Worm (Caenorhabditis elegans): ENCODE results near the gene K11D12.12.
A peak's percentile ranks its signal among the peaks of the same experiment; 100 is the strongest.

Gene K11D12.12

DNA sequence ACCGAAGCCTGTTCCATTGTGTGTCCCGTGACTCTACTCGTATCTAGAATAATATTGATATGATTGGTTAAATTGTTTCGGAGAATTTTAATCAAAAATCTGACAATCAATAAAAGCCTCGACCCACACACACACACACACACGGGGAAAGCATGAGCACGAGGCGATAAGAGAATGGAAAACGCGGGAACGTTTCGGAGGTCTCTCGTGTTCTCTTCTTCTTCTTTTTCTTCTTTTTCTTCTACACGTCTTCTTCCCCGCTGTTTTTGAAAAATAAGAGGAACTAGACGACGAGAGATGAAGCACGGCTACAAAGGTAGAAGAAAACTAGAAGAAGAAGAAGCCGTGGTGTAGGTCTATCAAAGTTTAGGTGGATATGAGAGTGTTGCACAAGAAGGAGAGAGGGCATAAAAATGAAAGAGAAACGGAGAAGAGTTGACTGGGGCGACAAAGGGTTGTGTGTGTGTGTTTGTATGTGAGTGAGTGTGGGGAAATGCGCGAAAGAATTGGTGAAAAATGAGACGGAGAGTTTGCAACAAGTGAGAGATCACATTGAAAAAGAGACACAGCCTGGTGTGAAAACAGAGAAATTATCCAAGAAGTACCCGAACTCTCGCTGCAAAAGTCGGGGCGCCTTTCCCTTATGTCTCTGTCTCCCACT, 12.8 kb downstream of the K11D12.12 start, which contains the start of gene mlk-1 (continued):
- TF ChIP-seq egl-44 (GFP tag; IDR thresholded peaks at IDR 0.05) = no peak
- no peak for TF ChIP-seq lsl-1 (GFP tag; optimal IDR thresholded peaks at IDR 0.05)
- no peak for TF ChIP-seq xnd-1 (tag; optimal IDR thresholded peaks at IDR 0.05)
- no peak for TF ChIP-seq attf-6 (GFP tag; IDR thresholded peaks at IDR 0.05)
- no peak for TF ChIP-seq nfya-2 (GFP tag; IDR thresholded peaks at IDR 0.05)

DNA sequence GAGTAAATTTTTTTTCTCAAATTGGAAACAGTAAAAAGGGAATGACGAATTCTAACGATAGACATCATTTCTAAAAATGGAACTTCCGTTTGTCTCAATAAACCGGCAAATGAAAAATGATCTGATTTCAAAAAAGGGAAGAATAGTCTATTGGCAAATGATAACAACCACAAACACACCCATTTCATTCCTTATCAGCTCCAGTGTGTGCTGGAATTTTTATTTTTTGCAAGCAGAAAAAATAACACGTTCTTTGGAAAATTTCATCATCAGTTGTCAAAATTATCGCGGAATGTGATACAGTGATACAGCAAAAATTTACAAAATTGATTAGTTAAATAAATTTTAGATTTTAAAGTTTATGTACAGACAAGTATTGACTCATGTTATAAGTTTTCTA, 15.3 kb downstream of the K11D12.12 start:
- TF ChIP-seq F23B12.7 (tag; optimal IDR thresholded peaks at IDR 0.05; ENCODE audit: insufficient read depth) (no peak), ceh-91 (GFP tag; IDR thresholded peaks at IDR 0.05) (no peak), hlh-12 (tag; optimal IDR thresholded peaks at IDR 0.05) (no peak), mel-28 (tag; optimal IDR thresholded peaks at IDR 0.05; ENCODE audit: borderline replicate concordance) (no peak), die-1 (tag; optimal IDR thresholded peaks at IDR 0.05) (no peak), fkh-3 (tag; optimal IDR thresholded peaks at IDR 0.05) (no peak), ceh-79 (tag; optimal IDR thresholded peaks at IDR 0.05) (no peak), nhr-120 (GFP tag; IDR thresholded peaks at IDR 0.05) (no peak), Y67H2A.10 (GFP tag; conservative IDR thresholded peaks at IDR 0.05) (no peak), cebp-1 (GFP tag; IDR thresholded peaks at IDR 0.05) (peak; percentile 48; the same call in 1 of the 2 replicates), cebp-1 (tag; optimal IDR thresholded peaks at IDR 0.05) (peak; percentile 74), F57A8.1 (GFP tag; optimal IDR thresholded peaks at IDR 0.05) (no peak), unc-62 (GFP tag; optimal IDR thresholded peaks at IDR 0.05) (peak; percentile 67), nhr-80 (tag; optimal IDR thresholded peaks at IDR 0.05) (peak; percentile 87)

DNA sequence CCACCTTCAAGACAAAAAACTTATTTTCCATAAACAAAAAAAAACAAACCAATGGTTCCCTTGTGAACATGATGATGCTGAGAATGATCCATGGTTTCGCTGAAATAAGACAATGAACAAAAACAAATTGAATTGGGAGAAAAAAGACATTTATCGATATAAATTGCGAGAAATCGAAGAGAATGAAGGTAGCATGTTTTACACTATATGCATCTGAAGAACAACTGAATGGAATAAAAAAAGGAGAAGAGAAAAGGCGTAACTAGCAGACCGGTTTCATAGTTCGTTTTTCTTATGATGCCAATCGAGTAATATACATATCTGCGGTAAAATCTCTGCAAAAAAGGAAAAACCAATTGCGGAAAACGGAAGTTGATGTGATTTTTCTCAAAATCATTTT, 17.4 kb downstream of the K11D12.12 start, which contains the start of gene Y58A7A.1:
Gene Y58A7A.1, minus strand, starts transcription at position 101 of the 400 bp plus-strand sequence.
- TF ChIP-seq nfya-1 (tag; optimal IDR thresholded peaks at IDR 0.05; ENCODE audit: borderline replicate concordance, insufficient read depth) = no peak
- TF ChIP-seq F52B5.7 (tag; optimal IDR thresholded peaks at IDR 0.05) = no peak
- no peak for TF ChIP-seq ama-1 (optimal IDR thresholded peaks at IDR 0.05)
- no peak for TF ChIP-seq ama-1 (GFP tag; optimal IDR thresholded peaks at IDR 0.05)
- no peak for TF ChIP-seq egl-18 (GFP tag; IDR thresholded peaks at IDR 0.05)
- no peak for TF ChIP-seq madf-10 (tag; optimal IDR thresholded peaks at IDR 0.05)
- no peak for TF ChIP-seq mcd-1 (GFP tag; IDR thresholded peaks at IDR 0.05)
- TF ChIP-seq repo-1 (tag; optimal IDR thresholded peaks at IDR 0.05) = no peak
- no peak for TF ChIP-seq hsf-1 (GFP tag; IDR thresholded peaks at IDR 0.05)
- no peak for TF ChIP-seq ets-4 (GFP tag; optimal IDR thresholded peaks at IDR 0.05)
- TF ChIP-seq ZK185.1 (tag; optimal IDR thresholded peaks at IDR 0.05; ENCODE audit: poor library complexity, severe bottlenecking) = no peak
- TF ChIP-seq F57A8.1 (GFP tag; optimal IDR thresholded peaks at IDR 0.05) = no peak
- no peak for TF ChIP-seq ztf-6 (GFP tag; IDR thresholded peaks at IDR 0.05)
- no peak for TF ChIP-seq rec-8 (tag; optimal IDR thresholded peaks at IDR 0.05)
- no peak for TF ChIP-seq lsl-1 (GFP tag; optimal IDR thresholded peaks at IDR 0.05)
- no peak for TF ChIP-seq D2030.7 (GFP tag; IDR thresholded peaks at IDR 0.05)
- TF ChIP-seq pbrm-1 (GFP tag; IDR thresholded peaks at IDR 0.05) = no peak

ce11 chrV:5072082-5072481, 20.0 kb downstream of the K11D12.12 start, which contains the start of gene Y58A7A.2:
TSS of gene Y58A7A.2 (minus strand) at chrV:5072182.
- TF ChIP-seq bed-2 (GFP tag; IDR thresholded peaks at IDR 0.05) (no peak), him-1 (tag; optimal IDR thresholded peaks at IDR 0.05) (no peak), nhr-80 (tag; optimal IDR thresholded peaks at IDR 0.05) (no peak), ztf-26 (tag; optimal IDR thresholded peaks at IDR 0.05) (no peak), rcor-1 (GFP tag; IDR thresholded peaks at IDR 0.05) (no peak), let-607 (tag; optimal IDR thresholded peaks at IDR 0.05) (no peak)

Data from whole organism, young adult.